Comparison of ENCODE assay signal across 3 worm cellular contexts in genomic region chrII:155904-156303, ce11.
TF ChIP-seq lines count a peak whose summit lies in the region.

Gene mrpl-28 (minus strand): TSS chrII:156009.

TF ChIP-seq in whole organism, L2 larva, 48 proteins besides CTCF, POLR2A, EP300 and RAD21 (continued from another document):
- TF ChIP-seq ceh-82 (tag; optimal IDR thresholded peaks at IDR 0.05; lab: Kevin White, UChicago) (peak; percentile 79), dmd-4 (tag; optimal IDR thresholded peaks at IDR 0.05; lab: Kevin White, UChicago) (no peak), ztf-11 (tag; optimal IDR thresholded peaks at IDR 0.05; lab: Kevin White, UChicago) (no peak), lsy-2 (tag; optimal IDR thresholded peaks at IDR 0.05; lab: Kevin White, UChicago) (peak; percentile 90 to 95), mab-5 (tag; optimal IDR thresholded peaks at IDR 0.05; lab: Kevin White, UChicago) (peak; percentile 95), mdl-1 (tag; optimal IDR thresholded peaks at IDR 0.05; lab: Kevin White, UChicago) (peak in 1 of 2 experiments; percentile 26), fos-1 (tag; optimal IDR thresholded peaks at IDR 0.05; lab: Kevin White, UChicago) (peak; percentile 78), mbf-1 (tag; optimal IDR thresholded peaks at IDR 0.05; lab: Kevin White, UChicago) (no peak), ceh-16 (tag; optimal IDR thresholded peaks at IDR 0.05; lab: Kevin White, UChicago) (no peak), nhr-237 (tag; optimal IDR thresholded peaks at IDR 0.05; lab: Kevin White, UChicago) (peak; percentile 52), elt-1 (tag; optimal IDR thresholded peaks at IDR 0.05; lab: Kevin White, UChicago) (no peak), gmeb-1 (tag; optimal IDR thresholded peaks at IDR 0.05; lab: Kevin White, UChicago) (peak; percentile 97), C34F6.9 (tag; optimal IDR thresholded peaks at IDR 0.05; lab: Kevin White, UChicago) (peak; percentile 95), F13H6.1 (tag; optimal IDR thresholded peaks at IDR 0.05; lab: Kevin White, UChicago) (peak; percentile 93), egl-27 (tag; optimal IDR thresholded peaks at IDR 0.05; lab: Kevin White, UChicago) (peak; percentile 92), crh-2 (tag; optimal IDR thresholded peaks at IDR 0.05; lab: Kevin White, UChicago) (peak; percentile 95), nhr-129 (tag; optimal IDR thresholded peaks at IDR 0.05; lab: Kevin White, UChicago) (peak; percentile 85), nhr-21 (tag; optimal IDR thresholded peaks at IDR 0.05; lab: Kevin White, UChicago) (peak; percentile 91), zag-1 (tag; optimal IDR thresholded peaks at IDR 0.05; lab: Kevin White, UChicago) (peak; percentile 64), nhr-12 (tag; optimal IDR thresholded peaks at IDR 0.05; lab: Kevin White, UChicago) (no peak), nhr-11 (tag; optimal IDR thresholded peaks at IDR 0.05; lab: Kevin White, UChicago) (no peak), snpc-4 (tag; optimal IDR thresholded peaks at IDR 0.05; lab: Kevin White, UChicago) (peak; percentile 81), skn-1 (tag; optimal IDR thresholded peaks at IDR 0.05; lab: Kevin White, UChicago) (no peak), ztf-4 (tag; optimal IDR thresholded peaks at IDR 0.05; lab: Kevin White, UChicago) (peak; percentile 86), aly-2 (tag; optimal IDR thresholded peaks at IDR 0.05; lab: Kevin White, UChicago) (no peak), ztf-1 (GFP tag; conservative IDR thresholded peaks at IDR 0.05; lab: Robert Waterston, UW) (no peak)

TF ChIP-seq in whole organism, L4 larva, 104 proteins besides CTCF, POLR2A, EP300 and RAD21 (continued from another document and continues in another):
- no peak for TF ChIP-seq aha-1 (tag; lab: Kevin White, UChicago)
- TF ChIP-seq snpc-4 (tag; optimal IDR thresholded peaks at IDR 0.05; lab: Kevin White, UChicago): no peak
- no peak for TF ChIP-seq pqm-1 (tag; optimal IDR thresholded peaks at IDR 0.05; lab: Kevin White, UChicago)
- TF ChIP-seq Y105C5A.15 (GFP tag; IDR thresholded peaks at IDR 0.05; lab: Robert Waterston, UW): no peak
- no peak for TF ChIP-seq ZK546.5 (tag; optimal IDR thresholded peaks at IDR 0.05; lab: Kevin White, UChicago)
- peak; percentile 80 for TF ChIP-seq dmd-6 (GFP tag; IDR thresholded peaks at IDR 0.05; lab: Robert Waterston, UW)
- no peak for TF ChIP-seq zip-11 (GFP tag; IDR thresholded peaks at IDR 0.05; lab: Robert Waterston, UW)
- peak; percentile 78 for TF ChIP-seq fkh-10 (GFP tag; optimal IDR thresholded peaks at IDR 0.05; lab: Kevin White, UChicago)
- TF ChIP-seq lir-3 (tag; optimal IDR thresholded peaks at IDR 0.05; lab: Kevin White, UChicago): no peak
- 0 out of 2 replicates have a peak, but pooled peaks have one; percentile 47 for TF ChIP-seq lin-29 (GFP tag; IDR thresholded peaks at IDR 0.05; lab: Robert Waterston, UW)
- TF ChIP-seq mdt-29 (GFP tag; IDR thresholded peaks at IDR 0.05; lab: Robert Waterston, UW): no peak
- peak; percentile 92 for TF ChIP-seq T26A8.4 (GFP tag; IDR thresholded peaks at IDR 0.05; lab: Robert Waterston, UW)
- TF ChIP-seq mxl-3 (GFP tag; optimal IDR thresholded peaks at IDR 0.05; lab: Kevin White, UChicago): peak; percentile 30
- peak; percentile 71 for TF ChIP-seq spr-1 (tag; optimal IDR thresholded peaks at IDR 0.05; lab: Kevin White, UChicago)
- TF ChIP-seq aly-2 (tag; optimal IDR thresholded peaks at IDR 0.05; lab: Kevin White, UChicago): no peak
- no peak for TF ChIP-seq attf-4 (tag; optimal IDR thresholded peaks at IDR 0.05; lab: Kevin White, UChicago)
- peak; percentile 72 for TF ChIP-seq ctbp-1 (GFP tag; IDR thresholded peaks at IDR 0.05; lab: Robert Waterston, UW)
- TF ChIP-seq R02D3.7 (tag; optimal IDR thresholded peaks at IDR 0.05; lab: Kevin White, UChicago): no peak
- TF ChIP-seq nhr-11 (tag; optimal IDR thresholded peaks at IDR 0.05; lab: Kevin White, UChicago): peak; percentile 86
- TF ChIP-seq cey-2 (tag; optimal IDR thresholded peaks at IDR 0.05; lab: Kevin White, UChicago; ENCODE audit: borderline replicate concordance, insufficient read depth): no peak
- TF ChIP-seq F44E2.7 (GFP tag; IDR thresholded peaks at IDR 0.05; lab: Robert Waterston, UW): no peak
- TF ChIP-seq egl-27 (tag; optimal IDR thresholded peaks at IDR 0.05; lab: Kevin White, UChicago): no peak
- TF ChIP-seq daf-19 (GFP tag; conservative IDR thresholded peaks at IDR 0.05; lab: Robert Waterston, UW): no peak
- TF ChIP-seq lin-13 (GFP tag; optimal IDR thresholded peaks at IDR 0.05; lab: Kevin White, UChicago): peak; percentile 87
- peak; percentile 97 for TF ChIP-seq dpl-1 (GFP tag; optimal IDR thresholded peaks at IDR 0.05; lab: Kevin White, UChicago)
- peak; percentile 72 for TF ChIP-seq nhr-28 (tag; optimal IDR thresholded peaks at IDR 0.05; lab: Kevin White, UChicago)
- no peak for TF ChIP-seq nhr-237 (tag; optimal IDR thresholded peaks at IDR 0.05; lab: Kevin White, UChicago)
- no peak for TF ChIP-seq madf-5 (GFP tag; IDR thresholded peaks at IDR 0.05; lab: Robert Waterston, UW)
- TF ChIP-seq mxl-2 (GFP tag; conservative IDR thresholded peaks at IDR 0.05; lab: Robert Waterston, UW): no peak
- no peak for TF ChIP-seq nhr-76 (tag; optimal IDR thresholded peaks at IDR 0.05; lab: Kevin White, UChicago)
- TF ChIP-seq T20F7.1 (GFP tag; optimal IDR thresholded peaks at IDR 0.05; lab: Kevin White, UChicago): peak; percentile 88
- peak; percentile 48 for TF ChIP-seq ztf-7 (tag; optimal IDR thresholded peaks at IDR 0.05; lab: Kevin White, UChicago)
- TF ChIP-seq egl-43 (GFP tag; IDR thresholded peaks at IDR 0.05; lab: Robert Waterston, UW): peak; percentile 70
- TF ChIP-seq tra-1 (GFP tag; IDR thresholded peaks at IDR 0.05; lab: Robert Waterston, UW): 0 out of 2 replicates have a peak, but pooled peaks have one; percentile 49
- no peak for TF ChIP-seq nhr-41 (GFP tag; IDR thresholded peaks at IDR 0.05; lab: Robert Waterston, UW)
- peak; percentile 60 for TF ChIP-seq jun-1 (tag; optimal IDR thresholded peaks at IDR 0.05; lab: Kevin White, UChicago)
- peak; percentile 59 for TF ChIP-seq nhr-6 (tag; optimal IDR thresholded peaks at IDR 0.05; lab: Kevin White, UChicago)
- TF ChIP-seq ceh-20 (GFP tag; IDR thresholded peaks at IDR 0.05; lab: Robert Waterston, UW): peak; percentile 74
- TF ChIP-seq arid-1 (GFP tag; conservative IDR thresholded peaks at IDR 0.05; lab: Robert Waterston, UW): peak; percentile 78
- TF ChIP-seq Y5F2A.4 (GFP tag; optimal IDR thresholded peaks at IDR 0.05; lab: Kevin White, UChicago): peak; percentile 9
- peak; percentile 39 for TF ChIP-seq zfp-2 (tag; optimal IDR thresholded peaks at IDR 0.05; lab: Kevin White, UChicago)
- peak; percentile 33 for TF ChIP-seq unc-130 (GFP tag; optimal IDR thresholded peaks at IDR 0.05; lab: Kevin White, UChicago)
- peak; percentile 60 to 95 for TF ChIP-seq lsy-2 (tag; optimal IDR thresholded peaks at IDR 0.05; lab: Kevin White, UChicago)
- no peak for TF ChIP-seq ceh-44 (GFP tag; IDR thresholded peaks at IDR 0.05; lab: Robert Waterston, UW)
- TF ChIP-seq ceh-32 (tag; optimal IDR thresholded peaks at IDR 0.05; lab: Kevin White, UChicago; ENCODE audit: poor library complexity): peak; percentile 45
- TF ChIP-seq ceh-62 (tag; optimal IDR thresholded peaks at IDR 0.05; lab: Kevin White, UChicago): no peak
- TF ChIP-seq hmg-1.1 (GFP tag; IDR thresholded peaks at IDR 0.05; lab: Robert Waterston, UW): peak; percentile 71
- TF ChIP-seq fos-1 (tag; optimal IDR thresholded peaks at IDR 0.05; lab: Kevin White, UChicago): no peak
- TF ChIP-seq madf-9 (GFP tag; conservative IDR thresholded peaks at IDR 0.05; lab: Robert Waterston, UW): 0 out of 2 replicates have a peak, but pooled peaks have one; percentile 49
- TF ChIP-seq zfp-3 (GFP tag; conservative IDR thresholded peaks at IDR 0.05; lab: Robert Waterston, UW): peak; percentile 57
- no peak for TF ChIP-seq nhr-10 (tag; optimal IDR thresholded peaks at IDR 0.05; lab: Kevin White, UChicago)
- peak; percentile 74 for TF ChIP-seq F37D6.2 (tag; optimal IDR thresholded peaks at IDR 0.05; lab: Kevin White, UChicago)
- TF ChIP-seq mes-2 (tag; optimal IDR thresholded peaks at IDR 0.05; lab: Kevin White, UChicago; ENCODE audit: poor library complexity, severe bottlenecking): peak; percentile 94
- TF ChIP-seq zag-1 (tag; optimal IDR thresholded peaks at IDR 0.05; lab: Kevin White, UChicago): no peak
- peak; percentile 54 for TF ChIP-seq ama-1 (optimal IDR thresholded peaks at IDR 0.05; lab: Kevin White, UChicago)
- no peak for TF ChIP-seq D1046.2 (GFP tag; IDR thresholded peaks at IDR 0.05; lab: Robert Waterston, UW)

TF ChIP-seq in whole organism, late embryonic, 69 proteins besides CTCF, POLR2A, EP300 and RAD21 (continued from another document):
- TF ChIP-seq ceh-48 (tag; optimal IDR thresholded peaks at IDR 0.05; lab: Kevin White, UChicago): no peak
- no peak for TF ChIP-seq ceh-24 (tag; optimal IDR thresholded peaks at IDR 0.05; lab: Kevin White, UChicago)
- peak; percentile 40 for TF ChIP-seq tbx-2 (tag; optimal IDR thresholded peaks at IDR 0.05; lab: Kevin White, UChicago)
- no peak for TF ChIP-seq fkh-10 (GFP tag; optimal IDR thresholded peaks at IDR 0.05; lab: Kevin White, UChicago)
- peak; percentile 25 for TF ChIP-seq ceh-34 (tag; optimal IDR thresholded peaks at IDR 0.05; lab: Kevin White, UChicago)
- no peak for TF ChIP-seq fax-1 (tag; optimal IDR thresholded peaks at IDR 0.05; lab: Kevin White, UChicago)
- peak; percentile 66 for TF ChIP-seq nfya-1 (tag; optimal IDR thresholded peaks at IDR 0.05; lab: Kevin White, UChicago)
- no peak for TF ChIP-seq eyg-1 (tag; optimal IDR thresholded peaks at IDR 0.05; lab: Kevin White, UChicago)
- peak; percentile 57 for TF ChIP-seq dve-1 (tag; optimal IDR thresholded peaks at IDR 0.05; lab: Kevin White, UChicago)
- TF ChIP-seq ttx-3 (tag; optimal IDR thresholded peaks at IDR 0.05; lab: Kevin White, UChicago): no peak
- TF ChIP-seq Y22D7AL.16 (tag; optimal IDR thresholded peaks at IDR 0.05; lab: Kevin White, UChicago): no peak
- TF ChIP-seq ceh-6 (GFP tag; optimal IDR thresholded peaks at IDR 0.05; lab: Kevin White, UChicago): no peak
- TF ChIP-seq pros-1 (tag; optimal IDR thresholded peaks at IDR 0.05; lab: Kevin White, UChicago): no peak
- TF ChIP-seq ama-1 (optimal IDR thresholded peaks at IDR 0.05; lab: Kevin White, UChicago): no peak
- peak; percentile 43 for TF ChIP-seq pqm-1 (tag; optimal IDR thresholded peaks at IDR 0.05; lab: Kevin White, UChicago)
- TF ChIP-seq C08G9.2 (tag; optimal IDR thresholded peaks at IDR 0.05; lab: Kevin White, UChicago): peak; percentile 46
- no peak for TF ChIP-seq zip-5 (tag; optimal IDR thresholded peaks at IDR 0.05; lab: Kevin White, UChicago)
- no peak for TF ChIP-seq madf-2 (tag; optimal IDR thresholded peaks at IDR 0.05; lab: Kevin White, UChicago)
- TF ChIP-seq ceh-45 (GFP tag; IDR thresholded peaks at IDR 0.05; lab: Robert Waterston, UW): no peak
- no peak for TF ChIP-seq hlh-8 (tag; optimal IDR thresholded peaks at IDR 0.05; lab: Kevin White, UChicago)
- no peak for TF ChIP-seq fkh-6 (tag; optimal IDR thresholded peaks at IDR 0.05; lab: Kevin White, UChicago)
- no peak for TF ChIP-seq hlh-13 (GFP tag; optimal IDR thresholded peaks at IDR 0.05; lab: Kevin White, UChicago)
- no peak for TF ChIP-seq sox-4 (tag; optimal IDR thresholded peaks at IDR 0.05; lab: Kevin White, UChicago)
- no peak for TF ChIP-seq unc-86 (tag; optimal IDR thresholded peaks at IDR 0.05; lab: Kevin White, UChicago)
- TF ChIP-seq T23F11.4 (GFP tag; optimal IDR thresholded peaks at IDR 0.05; lab: Kevin White, UChicago): no peak
- peak; percentile 52 for TF ChIP-seq ceh-18 (tag; optimal IDR thresholded peaks at IDR 0.05; lab: Kevin White, UChicago)
- no peak for TF ChIP-seq ceh-14 (tag; optimal IDR thresholded peaks at IDR 0.05; lab: Kevin White, UChicago)
- TF ChIP-seq pha-2 (tag; optimal IDR thresholded peaks at IDR 0.05; lab: Kevin White, UChicago): no peak
- TF ChIP-seq nhr-11 (tag; optimal IDR thresholded peaks at IDR 0.05; lab: Kevin White, UChicago): no peak
- TF ChIP-seq ceh-31 (tag; optimal IDR thresholded peaks at IDR 0.05; lab: Kevin White, UChicago): peak; percentile 51
- no peak for TF ChIP-seq ceh-22 (tag; optimal IDR thresholded peaks at IDR 0.05; lab: Kevin White, UChicago)
- TF ChIP-seq sdc-2 (tag; optimal IDR thresholded peaks at IDR 0.05; lab: Kevin White, UChicago): no peak
- TF ChIP-seq lim-6 (tag; optimal IDR thresholded peaks at IDR 0.05; lab: Kevin White, UChicago): no peak
- no peak for TF ChIP-seq unc-3 (GFP tag; conservative IDR thresholded peaks at IDR 0.05; lab: Robert Waterston, UW)
- TF ChIP-seq unc-3 (tag; optimal IDR thresholded peaks at IDR 0.05; lab: Kevin White, UChicago): no peak
- peak; percentile 63 for TF ChIP-seq elt-2 (tag; optimal IDR thresholded peaks at IDR 0.05; lab: Kevin White, UChicago)
- no peak for TF ChIP-seq pag-3 (tag; optimal IDR thresholded peaks at IDR 0.05; lab: Kevin White, UChicago; ENCODE audit: borderline replicate concordance)
- TF ChIP-seq ceh-2 (tag; optimal IDR thresholded peaks at IDR 0.05; lab: Kevin White, UChicago): no peak
- no peak for TF ChIP-seq unc-55 (GFP tag; optimal IDR thresholded peaks at IDR 0.05; lab: Kevin White, UChicago)
- peak; percentile 69 for TF ChIP-seq unc-42 (tag; optimal IDR thresholded peaks at IDR 0.05; lab: Kevin White, UChicago)
- no peak for TF ChIP-seq ceh-19 (GFP tag; optimal IDR thresholded peaks at IDR 0.05; lab: Kevin White, UChicago)
- TF ChIP-seq syd-9 (tag; optimal IDR thresholded peaks at IDR 0.05; lab: Kevin White, UChicago): no peak
- TF ChIP-seq sox-2 (GFP tag; IDR thresholded peaks at IDR 0.05; lab: Robert Waterston, UW): no peak
- TF ChIP-seq hlh-15 (tag; optimal IDR thresholded peaks at IDR 0.05; lab: Kevin White, UChicago): no peak
